Fruit fly (Drosophila melanogaster): ENCODE data around the gene Oseg5.
A peak's percentile ranks its signal among the peaks of the same experiment; 100 is the strongest.

The Oseg5 gene

dm6 chr2L:20822025-20822371, 13.6 kb downstream of the Oseg5 start (continued):
- TF ChIP-seq CG30020 (tag; optimal IDR thresholded peaks at IDR 0.05) (no peak), ash1 (GFP tag; optimal IDR thresholded peaks at IDR 0.05) (no peak), CG11247 (GFP tag; IDR thresholded peaks at IDR 0.05) (no peak), Xbp1 (GFP tag; optimal IDR thresholded peaks at IDR 0.05) (no peak), Ets65A (GFP tag) (peak; percentile 13), CG11504 (tag; optimal IDR thresholded peaks at IDR 0.05) (peak; percentile 88), CG31388 (GFP tag; optimal IDR thresholded peaks at IDR 0.05) (no peak), CG16863 (GFP tag; optimal IDR thresholded peaks at IDR 0.05) (no peak), ken (GFP tag; IDR thresholded peaks at IDR 0.05) (0 out of 3 replicates have a peak, but pooled peaks have one; percentile 7), sr (GFP tag; IDR thresholded peaks at IDR 0.05) (no peak), sob (GFP tag; IDR thresholded peaks at IDR 0.05) (no peak), CG6689 (GFP tag; IDR thresholded peaks at IDR 0.05) (no peak), CHES-1-like (GFP tag; optimal IDR thresholded peaks at IDR 0.05) (no peak), scrt (GFP tag; optimal IDR thresholded peaks at IDR 0.05) (no peak), Med (GFP tag) (peak; percentile 12), CG17612 (GFP tag; IDR thresholded peaks at IDR 0.05) (no peak), CG1792 (GFP tag; optimal IDR thresholded peaks at IDR 0.05) (no peak), slp2 (GFP tag; optimal IDR thresholded peaks at IDR 0.05) (no peak), Deaf1 (tag; optimal IDR thresholded peaks at IDR 0.05) (peak; percentile 22)

- TF ChIP-seq row (GFP tag; IDR thresholded peaks at IDR 0.05) (peak; percentile 7; the same call in 1 of the 3 replicates), HLHmδ (GFP tag; optimal IDR thresholded peaks at IDR 0.05) (peak; percentile 23), CG14710 (tag; optimal IDR thresholded peaks at IDR 0.05) (peak; percentile 11), CG18262 (tag; optimal IDR thresholded peaks at IDR 0.05) (peak; percentile 14), nom (GFP tag; optimal IDR thresholded peaks at IDR 0.05) (peak; percentile 14), NFAT (GFP tag; IDR thresholded peaks at IDR 0.05) (no peak), tna (GFP tag; IDR thresholded peaks at IDR 0.05; ENCODE audit: partially characterized antibody) (peak; percentile 44; the same call in 1 of the 2 replicates), phol (tag; optimal IDR thresholded peaks at IDR 0.05) (peak; percentile 5), NC2α (GFP tag; optimal IDR thresholded peaks at IDR 0.05) (no peak), Nf-YC (tag; optimal IDR thresholded peaks at IDR 0.05) (peak; percentile 33), Awh (GFP tag; IDR thresholded peaks at IDR 0.05) (no peak), CG11695 (GFP tag; IDR thresholded peaks at IDR 0.05) (peak; percentile 67; the same call in 2 of the 3 replicates), CG12104 (GFP tag; optimal IDR thresholded peaks at IDR 0.05) (no peak), HLH4C (GFP tag; IDR thresholded peaks at IDR 0.05; ENCODE audit: partially characterized antibody) (peak; percentile 38; the same call in 1 of the 3 replicates), E2f1 (GFP tag; IDR thresholded peaks at IDR 0.05) (0 out of 2 replicates have a peak, but pooled peaks have one; percentile 35), bsh (GFP tag; optimal IDR thresholded peaks at IDR 0.05) (no peak), Xbp1 (GFP tag; optimal IDR thresholded peaks at IDR 0.05) (no peak), Aef1 (GFP tag; IDR thresholded peaks at IDR 0.05) (no peak), CG10979 (tag; optimal IDR thresholded peaks at IDR 0.05) (peak; percentile 32), CG11247 (GFP tag; IDR thresholded peaks at IDR 0.05) (no peak), CG1647 (GFP tag; optimal IDR thresholded peaks at IDR 0.05) (no peak), sim (GFP tag; IDR thresholded peaks at IDR 0.05) (no peak), trem (tag; optimal IDR thresholded peaks at IDR 0.05) (peak; percentile 14), Trl (optimal IDR thresholded peaks at IDR 0.05) (peak; percentile 84 to 90), Trl (GFP tag; optimal IDR thresholded peaks at IDR 0.05) (no peak), cato (GFP tag; optimal IDR thresholded peaks at IDR 0.05; ENCODE audit: borderline replicate concordance) (no peak), CG18599 (GFP tag; optimal IDR thresholded peaks at IDR 0.05) (peak; percentile 22), Lhr (GFP tag; optimal IDR thresholded peaks at IDR 0.05) (peak; percentile 23), ftz-f1 (GFP tag; optimal IDR thresholded peaks at IDR 0.05) (peak; percentile 76), CG7963 (GFP tag; IDR thresholded peaks at IDR 0.05; ENCODE audit: partially characterized antibody) (no peak), CG6813 (GFP tag; optimal IDR thresholded peaks at IDR 0.05) (peak; percentile 18), Med (GFP tag) (peak; percentile 87), CG7839 (tag; optimal IDR thresholded peaks at IDR 0.05) (no peak)
Measured at dm6 chr2L:20821249-20822024, 14.2 kb downstream of the Oseg5 start.

All from whole organism, embryonic.